Fruit fly (Drosophila melanogaster): ENCODE results near the gene aus.

The aus gene

DNA sequence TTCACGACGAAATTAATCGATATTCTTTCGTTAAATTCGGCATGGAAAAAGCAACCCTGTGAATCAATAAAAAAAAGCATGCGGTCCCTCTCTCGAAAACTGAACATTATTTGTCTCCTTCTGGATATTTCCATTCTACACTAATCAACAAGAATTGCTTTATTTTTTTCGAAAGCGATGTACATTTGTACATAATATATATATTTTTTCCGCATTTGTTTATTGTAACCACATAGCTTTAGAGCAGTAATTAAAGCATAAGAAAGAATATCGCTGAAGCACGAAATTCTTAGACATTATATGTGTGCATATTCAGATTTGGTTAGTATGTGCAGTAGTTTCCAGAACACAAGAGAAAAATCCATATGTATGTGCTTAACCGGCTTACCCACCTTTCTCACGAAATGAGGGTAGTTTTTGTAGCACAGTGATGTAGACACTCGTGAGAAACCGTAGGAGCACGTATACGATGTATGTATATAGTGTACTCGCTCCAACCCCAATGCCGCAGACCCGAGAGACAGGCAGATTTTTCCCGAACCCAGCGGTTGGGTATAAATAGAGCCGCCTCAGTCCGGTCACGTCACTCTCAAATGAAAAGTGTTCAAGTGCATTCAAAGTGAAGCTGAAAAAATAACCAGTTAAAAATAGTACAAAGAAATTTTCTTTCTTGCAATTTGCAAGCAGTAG, 53.2 kb downstream of the aus start (continued):
- TF ChIP-seq CG30403 (GFP tag; optimal IDR thresholded peaks at IDR 0.05) (peak; percentile 69), CrebB (tag; optimal IDR thresholded peaks at IDR 0.05) (peak; percentile 79), Dfd (GFP tag; optimal IDR thresholded peaks at IDR 0.05) (no peak), eve (GFP tag; optimal IDR thresholded peaks at IDR 0.05) (peak in 1 of 2 experiments; percentile 98), ems (GFP tag; optimal IDR thresholded peaks at IDR 0.05) (peak; percentile 78), crc (GFP tag; optimal IDR thresholded peaks at IDR 0.05) (peak; percentile 64), Abd-B (GFP tag; optimal IDR thresholded peaks at IDR 0.05) (peak; percentile 83), CG9797 (GFP tag; optimal IDR thresholded peaks at IDR 0.05) (no peak), sima (GFP tag; optimal IDR thresholded peaks at IDR 0.05) (no peak), CG33557 (GFP tag; optimal IDR thresholded peaks at IDR 0.05) (peak; percentile 88), ato (GFP tag; IDR thresholded peaks at IDR 0.05; ENCODE audit: partially characterized antibody) (no peak), CG12299 (tag; optimal IDR thresholded peaks at IDR 0.05) (peak; percentile 34), CG13894 (tag; optimal IDR thresholded peaks at IDR 0.05) (peak; percentile 91), CG8089 (GFP tag; optimal IDR thresholded peaks at IDR 0.05) (peak; percentile 27), Rx (GFP tag; IDR thresholded peaks at IDR 0.05) (no peak), CG12104 (GFP tag; optimal IDR thresholded peaks at IDR 0.05) (peak; percentile 61), CG31365 (tag; optimal IDR thresholded peaks at IDR 0.05) (peak; percentile 58), pita (GFP tag; optimal IDR thresholded peaks at IDR 0.05) (no peak), Xrp1 (GFP tag; IDR thresholded peaks at IDR 0.05) (no peak), Doc3 (GFP tag; IDR thresholded peaks at IDR 0.05; ENCODE audit: partially characterized antibody) (no peak), CG13424 (tag; optimal IDR thresholded peaks at IDR 0.05) (peak; percentile 91), CG7745 (tag; optimal IDR thresholded peaks at IDR 0.05) (no peak), emc (GFP tag; optimal IDR thresholded peaks at IDR 0.05) (no peak), Awh (GFP tag; IDR thresholded peaks at IDR 0.05) (no peak), pum (GFP tag; optimal IDR thresholded peaks at IDR 0.05) (no peak), Fer2 (tag; optimal IDR thresholded peaks at IDR 0.05) (peak; percentile 71), knrl (GFP tag; IDR thresholded peaks at IDR 0.05; ENCODE audit: partially characterized antibody) (no peak), CG16779 (GFP tag; IDR thresholded peaks at IDR 0.05) (no peak), Dll (GFP tag; IDR thresholded peaks at IDR 0.05; ENCODE audit: partially characterized antibody) (no peak), peb (GFP tag; IDR thresholded peaks at IDR 0.05) (no peak), vvl (GFP tag; IDR thresholded peaks at IDR 0.05) (no peak), CG6689 (GFP tag; IDR thresholded peaks at IDR 0.05) (no peak), CG14710 (tag; optimal IDR thresholded peaks at IDR 0.05) (peak; percentile 84), CG11247 (GFP tag; IDR thresholded peaks at IDR 0.05) (no peak), unc-4 (GFP tag; IDR thresholded peaks at IDR 0.05; ENCODE audit: partially characterized antibody) (no peak), ro (GFP tag; IDR thresholded peaks at IDR 0.05) (no peak), CG11695 (GFP tag; IDR thresholded peaks at IDR 0.05) (no peak), phol (tag; optimal IDR thresholded peaks at IDR 0.05) (peak; percentile 83), NK7.1 (GFP tag; optimal IDR thresholded peaks at IDR 0.05) (peak; percentile 74), maf-S (GFP tag; optimal IDR thresholded peaks at IDR 0.05) (no peak), trem (tag; optimal IDR thresholded peaks at IDR 0.05) (peak; percentile 70), nerfin-1 (tag; optimal IDR thresholded peaks at IDR 0.05) (peak; percentile 88), CG7928 (GFP tag; optimal IDR thresholded peaks at IDR 0.05) (peak; percentile 40), Camta (GFP tag; optimal IDR thresholded peaks at IDR 0.05) (peak; percentile 47), CG18619 (GFP tag; optimal IDR thresholded peaks at IDR 0.05) (peak; percentile 89), tx (GFP tag; optimal IDR thresholded peaks at IDR 0.05) (peak; percentile 55), CG10321 (GFP tag; IDR thresholded peaks at IDR 0.05) (no peak), wor (GFP tag; IDR thresholded peaks at IDR 0.05) (no peak), ab (GFP tag; optimal IDR thresholded peaks at IDR 0.05) (no peak), Lpt (GFP tag; optimal IDR thresholded peaks at IDR 0.05) (no peak), CG6272 (GFP tag; IDR thresholded peaks at IDR 0.05) (no peak; the same call in none of the 2 replicates)

Measured in whole organism, embryonic.